Fruit fly (Drosophila melanogaster): ENCODE measurements around the gene MED27.

The MED27 gene

dm6 chr3R:5668928-5669739 lies 14.2 kb downstream of the MED27 start, which contains the start of the genes Xe7 and Atg17:
Gene Xe7 (minus strand): TSS chr3R:5669334.
Gene Atg17 (plus strand): TSS chr3R:5669713.
- TF ChIP-seq noc (tag; optimal IDR thresholded peaks at IDR 0.05): peak; percentile 90

dm6 chr3R:5669740-5670659 lies 15.1 kb downstream of the MED27 start:
- TF ChIP-seq noc (tag; optimal IDR thresholded peaks at IDR 0.05): peak; percentile 8

dm6 chr3R:5670660-5671264 lies 15.8 kb downstream of the MED27 start:
- TF ChIP-seq noc (tag; optimal IDR thresholded peaks at IDR 0.05): no peak

dm6 chr3R:5671265-5671663 lies 16.3 kb downstream of the MED27 start:
- no peak for TF ChIP-seq noc (tag; optimal IDR thresholded peaks at IDR 0.05)

dm6 chr3R:5671795-5672657 lies 17.1 kb downstream of the MED27 start:
- TF ChIP-seq noc (tag; optimal IDR thresholded peaks at IDR 0.05): no peak

dm6 chr3R:5672658-5673217 lies 17.8 kb downstream of the MED27 start:
- peak; percentile 84 for TF ChIP-seq noc (tag; optimal IDR thresholded peaks at IDR 0.05)

dm6 chr3R:5682238-5682637 lies 27.3 kb downstream of the MED27 start:
- TF ChIP-seq noc (tag; optimal IDR thresholded peaks at IDR 0.05): no peak

dm6 chr3R:5682921-5683748 lies 28.2 kb downstream of the MED27 start:
- no peak for TF ChIP-seq noc (tag; optimal IDR thresholded peaks at IDR 0.05)

- no peak for TF ChIP-seq noc (tag; optimal IDR thresholded peaks at IDR 0.05)
These were observed 29.7 kb downstream of the MED27 start for dm6 chr3R:5684550-5685118.

dm6 chr3R:5685269-5686048 lies 30.5 kb downstream of the MED27 start, which contains the start of the genes Rab23 and plx:
Gene Rab23 (minus strand): TSS chr3R:5685434.
Gene plx (plus strand): TSS chr3R:5685855.
- TF ChIP-seq noc (tag; optimal IDR thresholded peaks at IDR 0.05): no peak

dm6 chr3R:5686049-5686757 lies 31.3 kb downstream of the MED27 start:
- TF ChIP-seq noc (tag; optimal IDR thresholded peaks at IDR 0.05): no peak

- TF ChIP-seq noc (tag; optimal IDR thresholded peaks at IDR 0.05): no peak
These were observed 34.7 kb downstream of the MED27 start for dm6 chr3R:5689626-5690025.
